Fruit fly (Drosophila melanogaster) whole organism, prepupa: ENCODE results near the gene CG14545.

Experiments
- Blimp-1 ChIP-seq: fragments of 200-800 bp; sonication (Bioruptor generic); optimal IDR thresholded peaks from 3 replicates; lab custom pipeline; 2017; ENCODE audit warnings: missing biosample characterization, missing genetic modification characterization, mild to moderate bottlenecking, moderate library complexity, missing genetic modification reagents
- CG10631 ChIP-seq: fragments of 200-800 bp; sonication (Bioruptor generic); optimal IDR thresholded peaks from 2 replicates; lab custom pipeline; 2016; ENCODE audit warnings: missing biosample characterization, missing genetic modification characterization
- CG10669 ChIP-seq: fragments of 200-800 bp; sonication (Bioruptor generic); optimal IDR thresholded peaks from 3 replicates; lab custom pipeline; 2018; ENCODE audit warnings: missing biosample characterization, mild to moderate bottlenecking, missing genetic modification characterization, moderate library complexity
- CG11762 ChIP-seq: fragments of 200-800 bp; sonication (Bioruptor generic); optimal IDR thresholded peaks from 3 replicates; lab custom pipeline; 2016; ENCODE audit warnings: missing biosample characterization, missing genetic modification characterization; ENCODE audit not compliant: insufficient read depth
- CG3032 ChIP-seq: fragments of 200-800 bp; optimal IDR thresholded peaks from 2 replicates; lab custom pipeline; 2019; ENCODE audit warnings: missing biosample characterization, mild to moderate bottlenecking, missing genetic modification characterization, moderate library complexity
- CG31627 ChIP-seq: fragments of 200-800 bp; sonication (Bioruptor generic); optimal IDR thresholded peaks from 3 replicates; lab custom pipeline; 2016; ENCODE audit warnings: missing biosample characterization, missing genetic modification characterization
- CG32006 ChIP-seq: fragments of 200-800 bp; sonication (Bioruptor generic); optimal IDR thresholded peaks from 3 replicates; lab custom pipeline; 2017; ENCODE audit warnings: missing biosample characterization, mild to moderate bottlenecking, missing genetic modification characterization
- CG34406 ChIP-seq: fragments of 200-800 bp; sonication (Bioruptor generic); optimal IDR thresholded peaks from 3 replicates; lab custom pipeline; 2016; ENCODE audit warnings: missing biosample characterization, missing genetic modification characterization
- CG3919 ChIP-seq: fragments of 200-800 bp; sonication (Bioruptor generic); optimal IDR thresholded peaks from 3 replicates; lab custom pipeline; 2016; ENCODE audit warnings: missing biosample characterization, missing genetic modification characterization
- CG6163 ChIP-seq: fragments of 200-800 bp; sonication (Bioruptor generic); IDR thresholded peaks from 3 replicates; pipeline ENCODE4 v1.3.6; 2022; ENCODE audit warnings: missing biosample characterization, missing genetic modification characterization
- CG6276 ChIP-seq: fragments of 200-800 bp; sonication (Bioruptor generic); optimal IDR thresholded peaks from 2 replicates; lab custom pipeline; 2017; ENCODE audit warnings: missing biosample characterization, mild to moderate bottlenecking, missing genetic modification characterization
- CG6792 ChIP-seq: fragments of 200-800 bp; sonication (Bioruptor generic); optimal IDR thresholded peaks from 3 replicates; lab custom pipeline; 2016; ENCODE audit warnings: missing biosample characterization, missing genetic modification characterization
- CG6808 ChIP-seq: fragments of 200-800 bp; sonication (Bioruptor generic); optimal IDR thresholded peaks from 3 replicates; lab custom pipeline; 2017; ENCODE audit warnings: missing biosample characterization, missing genetic modification characterization, mild to moderate bottlenecking, moderate library complexity, missing genetic modification reagents
- CG6854 ChIP-seq: fragments of 200-800 bp; sonication (Bioruptor generic); optimal IDR thresholded peaks from 2 replicates; lab custom pipeline; 2017; ENCODE audit warnings: missing biosample characterization, mild to moderate bottlenecking, missing genetic modification characterization
- CG7368 ChIP-seq: fragments of 200-800 bp; sonication (Bioruptor generic); optimal IDR thresholded peaks from 3 replicates; lab custom pipeline; 2016; ENCODE audit warnings: missing biosample characterization, missing genetic modification characterization
- CG8119 ChIP-seq: fragments of 200-800 bp; sonication (Bioruptor generic); IDR thresholded peaks from 3 replicates; pipeline ENCODE4 v1.3.6; 2022; ENCODE audit warnings: missing biosample characterization, missing genetic modification characterization
- CG8632 ChIP-seq: fragments of 200-800 bp; sonication (Bioruptor generic); optimal IDR thresholded peaks from 3 replicates; lab custom pipeline; 2016; ENCODE audit warnings: missing biosample characterization, missing genetic modification characterization
- Eip75B ChIP-seq: fragments of 200-800 bp; sonication (Bioruptor generic); optimal IDR thresholded peaks from 3 replicates; lab custom pipeline; 2016; ENCODE audit warnings: missing biosample characterization, missing genetic modification characterization
- Eip78C ChIP-seq: fragments of 200-800 bp; sonication (Bioruptor generic); peaks from one replicate; lab custom pipeline; 2016; ENCODE audit warnings: missing biosample characterization, missing genetic modification characterization
- Eip93F ChIP-seq: fragments of 200-800 bp; sonication (Bioruptor generic); optimal IDR thresholded peaks from 2 replicates; lab custom pipeline; 2016; ENCODE audit warnings: missing biosample characterization, mild to moderate bottlenecking, missing genetic modification characterization
- Ets21C ChIP-seq: fragments of 200-800 bp; sonication (Bioruptor generic); optimal IDR thresholded peaks from 3 replicates; lab custom pipeline; 2016; ENCODE audit warnings: missing biosample characterization, missing genetic modification characterization
- Gug ChIP-seq: fragments of 200-800 bp; sonication (Bioruptor generic); IDR thresholded peaks from 2 replicates; pipeline ENCODE4 v1.3.6; 2022; ENCODE audit warnings: missing biosample characterization, missing genetic modification characterization
- Hr38 ChIP-seq: sonication (Bioruptor generic); optimal IDR thresholded peaks from 2 replicates; lab custom pipeline; 2016; ENCODE audit warnings: missing biosample characterization, missing genetic modification characterization
- Hr39 ChIP-seq: fragments of 200-800 bp; sonication (Bioruptor generic); optimal IDR thresholded peaks from 2 replicates; lab custom pipeline; 2016; ENCODE audit warnings: missing biosample characterization, missing genetic modification characterization
- Lpt ChIP-seq: fragments of 200-800 bp; sonication (Bioruptor generic); optimal IDR thresholded peaks from 3 replicates; lab custom pipeline; 2016; ENCODE audit warnings: missing biosample characterization, missing genetic modification characterization
- Met ChIP-seq: fragments of 200-800 bp; sonication (Bioruptor generic); optimal IDR thresholded peaks from 3 replicates; lab custom pipeline; 2016; ENCODE audit warnings: missing biosample characterization, missing genetic modification characterization
- Smox ChIP-seq: fragments of 200-800 bp; sonication (Bioruptor generic); optimal IDR thresholded peaks from 3 replicates; lab custom pipeline; 2016; ENCODE audit warnings: missing biosample characterization, missing genetic modification characterization
- Sox102F ChIP-seq: fragments of 200-800 bp; sonication (Bioruptor generic); optimal IDR thresholded peaks from 2 replicates; lab custom pipeline; 2016; ENCODE audit warnings: missing biosample characterization, mild to moderate bottlenecking, missing genetic modification characterization
- Sox14 ChIP-seq: fragments of 200-800 bp; sonication (Bioruptor generic); optimal IDR thresholded peaks from 3 replicates; lab custom pipeline; 2016; ENCODE audit warnings: missing biosample characterization, missing genetic modification characterization
- acj6 ChIP-seq: fragments of 200-800 bp; sonication (Bioruptor generic); optimal IDR thresholded peaks from 3 replicates; lab custom pipeline; 2016; ENCODE audit warnings: missing biosample characterization, missing genetic modification characterization
- cyc ChIP-seq: fragments of 200-800 bp; sonication (Bioruptor generic); optimal IDR thresholded peaks from 3 replicates; lab custom pipeline; 2016; ENCODE audit warnings: missing biosample characterization, missing genetic modification characterization
- dac ChIP-seq: fragments of 200-800 bp; sonication (Bioruptor generic); optimal IDR thresholded peaks from 2 replicates; lab custom pipeline; 2017; ENCODE audit warnings: missing biosample characterization, mild to moderate bottlenecking, missing genetic modification characterization
- eg ChIP-seq: fragments of 200-800 bp; sonication (Bioruptor generic); IDR thresholded peaks from 3 replicates; pipeline ENCODE4 v1.3.6; 2022; ENCODE audit warnings: missing biosample characterization, missing genetic modification characterization
- fd59A ChIP-seq: fragments of 200-800 bp; sonication (Bioruptor generic); optimal IDR thresholded peaks from 2 replicates; lab custom pipeline; 2017; ENCODE audit warnings: missing biosample characterization, mild to moderate bottlenecking, missing genetic modification characterization, missing genetic modification reagents
- fd85E ChIP-seq: fragments of 200-800 bp; sonication (Bioruptor generic); optimal IDR thresholded peaks from 3 replicates; lab custom pipeline; 2016; ENCODE audit warnings: missing biosample characterization, missing genetic modification characterization
- lz ChIP-seq: fragments of 200-800 bp; sonication (Bioruptor generic); optimal IDR thresholded peaks from 3 replicates; lab custom pipeline; 2016; ENCODE audit warnings: missing biosample characterization, missing genetic modification characterization
- net ChIP-seq: fragments of 200-800 bp; sonication (Bioruptor generic); optimal IDR thresholded peaks from 3 replicates; lab custom pipeline; 2016; ENCODE audit warnings: missing biosample characterization, missing genetic modification characterization
- pdm3 ChIP-seq: fragments of 200-800 bp; sonication (Bioruptor generic); optimal IDR thresholded peaks from 3 replicates; lab custom pipeline; 2016; ENCODE audit warnings: missing biosample characterization, missing genetic modification characterization
- salr ChIP-seq, 2 experiments: fragments of 200-800 bp; sonication (Bioruptor generic); optimal IDR thresholded peaks; 3 replicates each; lab custom pipeline; 2016 to 2018; ENCODE audit warnings: missing biosample characterization in 2 of 2, missing genetic modification characterization in 2 of 2, mild to moderate bottlenecking in 1 of 2
- ss ChIP-seq, 2 experiments: fragments of 200-800 bp; sonication (Bioruptor generic); optimal IDR thresholded peaks; 2 replicates in 1 of 2; 3 replicates in 1 of 2; lab custom pipeline; 2017 to 2018; ENCODE audit warnings: mild to moderate bottlenecking in 2 of 2, missing biosample characterization in 2 of 2, missing genetic modification characterization in 2 of 2, moderate library complexity in 1 of 2
- svp ChIP-seq: fragments of 200-800 bp; sonication (Bioruptor generic); peaks from one replicate; lab custom pipeline; 2016; ENCODE audit warnings: missing biosample characterization, missing genetic modification characterization
- vri ChIP-seq: fragments of 200-800 bp; sonication (Bioruptor generic); optimal IDR thresholded peaks from 3 replicates; lab custom pipeline; 2016; ENCODE audit warnings: missing biosample characterization, mild to moderate bottlenecking, missing genetic modification characterization

Gene CG14545

dm6 chr3R:25851224-25851682, at the start of gene CG14545, which contains the start of gene CG5886:
Gene CG14545, minus strand, starts transcription at chr3R:25851291.
Gene CG5886, plus strand, starts transcription at chr3R:25851632.
- no peak for TF ChIP-seq CG3032 (tag; lab: Kevin White, UChicago)
- TF ChIP-seq CG31627 (GFP tag; lab: Kevin White, UChicago): peak; percentile 8
- no peak for TF ChIP-seq CG8119 (GFP tag; lab: Robert Waterston, UW)
- no peak for TF ChIP-seq Eip75B (GFP tag; lab: Kevin White, UChicago)
- TF ChIP-seq fd59A: no peak
- TF ChIP-seq eg (GFP tag; lab: Robert Waterston, UW): no peak
- TF ChIP-seq CG11762 (GFP tag; lab: Kevin White, UChicago): no peak
- TF ChIP-seq Hr38: no peak
- TF ChIP-seq svp: no peak
- TF ChIP-seq salr (GFP tag; optimal IDR thresholded peaks at IDR 0.05; lab: Kevin White, UChicago): no peak
- peak; percentile 24 for TF ChIP-seq Hr39
- no peak for TF ChIP-seq CG34406 (GFP tag; lab: Kevin White, UChicago)
- no peak for TF ChIP-seq Met
- no peak for TF ChIP-seq Gug (GFP tag; lab: Robert Waterston, UW)
- TF ChIP-seq CG6163 (GFP tag; lab: Robert Waterston, UW): no peak
- no peak for TF ChIP-seq CG6276
- no peak for TF ChIP-seq Ets21C (GFP tag; lab: Kevin White, UChicago)
- TF ChIP-seq CG3919 (GFP tag; lab: Kevin White, UChicago): peak; percentile 3
- no peak for TF ChIP-seq CG10669 (GFP tag; lab: Kevin White, UChicago)
- no peak for TF ChIP-seq acj6
- TF ChIP-seq CG10631 (GFP tag; lab: Kevin White, UChicago): no peak
- no peak for TF ChIP-seq CG6792
- TF ChIP-seq cyc (GFP tag; lab: Kevin White, UChicago): peak; percentile 33
- TF ChIP-seq CG6808 (GFP tag; lab: Kevin White, UChicago): no peak
- no peak for TF ChIP-seq ss (GFP tag; optimal IDR thresholded peaks at IDR 0.05; lab: Kevin White, UChicago)
- TF ChIP-seq pdm3 (GFP tag; lab: Kevin White, UChicago): no peak
- no peak for TF ChIP-seq fd85E
- no peak for TF ChIP-seq Lpt
- TF ChIP-seq Eip78C (GFP tag; lab: Kevin White, UChicago): no peak
- peak; percentile 25 for TF ChIP-seq lz (GFP tag; lab: Kevin White, UChicago)

dm6 chr3R:25899690-25900089, 48.6 kb upstream of the CG14545 start, which contains the start of gene CG31091:
Gene CG31091, plus strand, starts transcription at chr3R:25899903.
- TF ChIP-seq CG8632 (GFP tag; lab: Kevin White, UChicago) (no peak), CG6854 (GFP tag; lab: Kevin White, UChicago) (no peak)

DNA sequence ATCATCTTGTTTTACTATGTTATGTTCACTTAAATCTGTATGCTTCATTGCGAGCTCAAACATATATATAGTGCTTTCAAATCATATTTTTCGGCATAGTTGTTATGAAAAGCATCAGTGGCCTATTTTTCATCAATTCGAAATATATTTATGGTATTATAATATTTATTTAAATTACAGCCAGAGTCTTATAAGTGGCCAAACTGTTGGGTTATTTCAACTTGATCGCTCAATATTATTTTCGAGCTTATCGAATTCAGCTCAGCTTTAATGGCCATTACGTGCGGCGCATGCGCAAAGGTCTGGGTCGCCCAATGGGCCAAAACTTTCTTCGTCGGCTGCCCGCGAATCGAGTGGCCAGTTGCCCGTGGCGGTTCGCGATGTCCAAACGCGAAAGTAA, 46.1 kb upstream of the CG14545 start, which contains the start of gene Mco3:
Gene Mco3, plus strand, starts transcription at position 301 of the 400 bp plus-strand sequence.
- TF ChIP-seq Ets21C (GFP tag; lab: Kevin White, UChicago): no peak
- no peak for TF ChIP-seq Smox
- no peak for TF ChIP-seq ss (GFP tag; optimal IDR thresholded peaks at IDR 0.05; lab: Kevin White, UChicago)
- no peak for TF ChIP-seq Eip93F
- TF ChIP-seq CG3032 (tag; lab: Kevin White, UChicago): no peak
- no peak for TF ChIP-seq vri (GFP tag; lab: Kevin White, UChicago)
- no peak for TF ChIP-seq Sox102F (GFP tag; lab: Kevin White, UChicago)
- no peak for TF ChIP-seq CG7368 (GFP tag; lab: Kevin White, UChicago)
- no peak for TF ChIP-seq CG32006 (GFP tag; lab: Kevin White, UChicago)
- no peak for TF ChIP-seq dac (GFP tag; lab: Kevin White, UChicago)
- no peak for TF ChIP-seq net (GFP tag; lab: Kevin White, UChicago)
- TF ChIP-seq Blimp-1: no peak
- TF ChIP-seq CG3919 (GFP tag; lab: Kevin White, UChicago): no peak
- TF ChIP-seq Eip78C (GFP tag; lab: Kevin White, UChicago): no peak
- TF ChIP-seq Sox14: no peak
- TF ChIP-seq cyc (GFP tag; lab: Kevin White, UChicago): no peak
